Fruit fly (Drosophila melanogaster) whole organism, pupa: ENCODE data around the gene for.

Experiments
- CG10348 ChIP-seq: fragments of 200-800 bp; sonication (Bioruptor generic); IDR thresholded peaks from 2 replicates; pipeline ENCODE4 v1.3.6; 2022; ENCODE audit warnings: missing biosample characterization, missing genetic modification characterization
- CG12605 ChIP-seq: fragments of 200-800 bp; sonication (Bioruptor generic); IDR thresholded peaks from 2 replicates; pipeline ENCODE4 v1.3.6; 2022; ENCODE audit warnings: missing biosample characterization, missing genetic modification characterization
- CG13204 ChIP-seq: fragments of 200-800 bp; sonication (Bioruptor generic); optimal IDR thresholded peaks from 2 replicates; lab custom pipeline; 2018; ENCODE audit warnings: missing biosample characterization, mild to moderate bottlenecking, missing genetic modification characterization, moderate library complexity
- CG14655 ChIP-seq: fragments of 200-800 bp; sonication (Bioruptor generic); optimal IDR thresholded peaks from 3 replicates; lab custom pipeline; 2017; ENCODE audit warnings: mild to moderate bottlenecking, missing biosample characterization, missing genetic modification reagents, missing genetic modification characterization
- CG15710 ChIP-seq: fragments of 200-800 bp; sonication (Bioruptor generic); optimal IDR thresholded peaks from 2 replicates; lab custom pipeline; 2018; ENCODE audit warnings: missing biosample characterization, mild to moderate bottlenecking, missing genetic modification characterization, moderate library complexity
- CG17806 ChIP-seq: fragments of 200-800 bp; sonication (Bioruptor generic); optimal IDR thresholded peaks from 2 replicates; lab custom pipeline; 2018; ENCODE audit warnings: missing biosample characterization, mild to moderate bottlenecking, missing genetic modification characterization, moderate library complexity
- CG32121 ChIP-seq: fragments of 200-800 bp; sonication (Bioruptor generic); IDR thresholded peaks from 2 replicates; pipeline ENCODE4 v1.3.6; 2022; ENCODE audit warnings: missing biosample characterization, missing genetic modification characterization
- CG34367 ChIP-seq: fragments of 200-800 bp; sonication (Bioruptor generic); optimal IDR thresholded peaks from 2 replicates; lab custom pipeline; 2018; ENCODE audit warnings: missing biosample characterization, mild to moderate bottlenecking, missing genetic modification characterization
- CG4496 ChIP-seq: fragments of 200-800 bp; sonication (Bioruptor generic); IDR thresholded peaks from 3 replicates; pipeline ENCODE4 v1.3.6; 2022; ENCODE audit warnings: missing biosample characterization, missing genetic modification characterization
- CG8159 ChIP-seq: fragments of 200-800 bp; sonication (Bioruptor generic); optimal IDR thresholded peaks from 3 replicates; lab custom pipeline; 2018; ENCODE audit warnings: missing biosample characterization, mild to moderate bottlenecking, missing genetic modification characterization, moderate library complexity
- CG8301 ChIP-seq: fragments of 200-800 bp; sonication (Bioruptor generic); optimal IDR thresholded peaks from 2 replicates; lab custom pipeline; 2018; ENCODE audit warnings: missing biosample characterization, mild to moderate bottlenecking, missing genetic modification characterization
- CG9948 ChIP-seq: fragments of 200-800 bp; sonication (Bioruptor generic); optimal IDR thresholded peaks from 2 replicates; lab custom pipeline; 2018; ENCODE audit warnings: missing biosample characterization, mild to moderate bottlenecking, missing genetic modification characterization, moderate library complexity
- D1 ChIP-seq: fragments of 200-800 bp; sonication (Bioruptor generic); optimal IDR thresholded peaks from 2 replicates; lab custom pipeline; 2018; ENCODE audit warnings: missing biosample characterization, mild to moderate bottlenecking, missing genetic modification characterization, moderate library complexity
- EcR ChIP-seq: fragments of 200-800 bp; sonication (Bioruptor generic); optimal IDR thresholded peaks from 3 replicates; lab custom pipeline; 2019; ENCODE audit warnings: missing biosample characterization, missing genetic modification characterization, mild to moderate bottlenecking, moderate library complexity, missing genetic modification reagents
- Ets98B ChIP-seq: fragments of 200-800 bp; sonication (Bioruptor generic); IDR thresholded peaks from 2 replicates; pipeline ENCODE4 v1.3.6; 2022; ENCODE audit warnings: missing biosample characterization, missing genetic modification characterization
- Pif1A ChIP-seq: fragments of 200-800 bp; sonication (Bioruptor generic); optimal IDR thresholded peaks from 3 replicates; lab custom pipeline; 2016; ENCODE audit warnings: missing biosample characterization, missing genetic modification characterization
- Pif1B ChIP-seq: fragments of 200-800 bp; sonication (Bioruptor generic); optimal IDR thresholded peaks from 3 replicates; lab custom pipeline; 2016; ENCODE audit warnings: missing biosample characterization, missing genetic modification characterization
- Snoo ChIP-seq: fragments of 200-800 bp; sonication (Bioruptor generic); optimal IDR thresholded peaks from 3 replicates; lab custom pipeline; 2017; ENCODE audit warnings: missing biosample characterization, mild to moderate bottlenecking, missing genetic modification characterization, inconsistent platforms
- fd96Ca ChIP-seq: fragments of 200-800 bp; sonication (Bioruptor generic); IDR thresholded peaks from 3 replicates; pipeline ENCODE4 v1.3.6; 2022; ENCODE audit warnings: missing biosample characterization, missing genetic modification characterization
- gl ChIP-seq: fragments of 200-800 bp; sonication (Bioruptor generic); optimal IDR thresholded peaks from 2 replicates; lab custom pipeline; 2018; ENCODE audit warnings: missing biosample characterization, mild to moderate bottlenecking, missing genetic modification characterization
- rn ChIP-seq: fragments of 200-800 bp; sonication (Bioruptor generic); IDR thresholded peaks from 2 replicates; pipeline ENCODE4 v1.3.6; 2022; ENCODE audit warnings: missing biosample characterization, missing genetic modification characterization

for gene

dm6 chr2L:3594000-3594399, 62.8 kb downstream of the for start:
- TF ChIP-seq CG10348 (GFP tag; lab: Robert Waterston, UW), result no peak
- TF ChIP-seq rn (GFP tag; lab: Robert Waterston, UW), result peak; percentile 52
- TF ChIP-seq Pif1A (GFP tag; lab: Kevin White, UChicago), result peak; percentile 79
- peak; percentile 79; the same call in 2 of the 3 replicates for TF ChIP-seq CG4496
- peak; percentile 81 for TF ChIP-seq fd96Ca (GFP tag; lab: Robert Waterston, UW)
- peak; percentile 83 for TF ChIP-seq gl
- TF ChIP-seq D1 (tag; lab: Kevin White, UChicago), result peak; percentile 30
- peak; percentile 90 for TF ChIP-seq CG15710 (tag; lab: Kevin White, UChicago)
- TF ChIP-seq CG12605, result peak; percentile 61
- peak; percentile 90 for TF ChIP-seq CG8159 (tag; lab: Kevin White, UChicago)
- TF ChIP-seq CG32121, result no peak
- peak; percentile 76 for TF ChIP-seq CG14655
- peak; percentile 67 for TF ChIP-seq CG8301 (tag; lab: Kevin White, UChicago)
- TF ChIP-seq CG17806 (tag; lab: Kevin White, UChicago), result peak; percentile 88
- TF ChIP-seq Snoo (tag; lab: Kevin White, UChicago), result peak; percentile 67
- TF ChIP-seq Pif1B (GFP tag; lab: Kevin White, UChicago), result peak; percentile 78
- TF ChIP-seq CG34367 (tag; lab: Kevin White, UChicago), result peak; percentile 86
- TF ChIP-seq CG9948 (tag; lab: Kevin White, UChicago), result peak; percentile 82
- peak; percentile 49 for TF ChIP-seq CG13204 (GFP tag; lab: Kevin White, UChicago)
- TF ChIP-seq Ets98B, result peak; percentile 44; the same call in 1 of the 2 replicates
- peak; percentile 24 for TF ChIP-seq EcR (GFP tag; lab: Kevin White, UChicago)

dm6 chr2L:3590797-3591196, 66.0 kb downstream of the for start:
- TF ChIP-seq D1 (tag; lab: Kevin White, UChicago) (no peak), CG13204 (GFP tag; lab: Kevin White, UChicago) (no peak), Pif1B (GFP tag; lab: Kevin White, UChicago) (no peak), CG4496 (no peak), EcR (GFP tag; lab: Kevin White, UChicago) (no peak), CG34367 (tag; lab: Kevin White, UChicago) (no peak), Ets98B (no peak), gl (no peak), CG12605 (no peak), CG10348 (GFP tag; lab: Robert Waterston, UW) (no peak), CG8301 (tag; lab: Kevin White, UChicago) (no peak), CG15710 (tag; lab: Kevin White, UChicago) (no peak), Pif1A (GFP tag; lab: Kevin White, UChicago) (no peak), CG9948 (tag; lab: Kevin White, UChicago) (no peak)

dm6 chr2L:3588841-3589240, 67.9 kb downstream of the for start:
- TF ChIP-seq fd96Ca (GFP tag; lab: Robert Waterston, UW) (no peak), Snoo (tag; lab: Kevin White, UChicago) (no peak), CG15710 (tag; lab: Kevin White, UChicago) (no peak), Pif1A (GFP tag; lab: Kevin White, UChicago) (no peak), gl (no peak), CG9948 (tag; lab: Kevin White, UChicago) (no peak), CG17806 (tag; lab: Kevin White, UChicago) (no peak), CG14655 (no peak), D1 (tag; lab: Kevin White, UChicago) (no peak), CG8159 (tag; lab: Kevin White, UChicago) (no peak), rn (GFP tag; lab: Robert Waterston, UW) (no peak), CG34367 (tag; lab: Kevin White, UChicago) (no peak), CG10348 (GFP tag; lab: Robert Waterston, UW) (no peak), Pif1B (GFP tag; lab: Kevin White, UChicago) (no peak), EcR (GFP tag; lab: Kevin White, UChicago) (no peak), CG4496 (no peak)

- TF ChIP-seq CG4496 (peak; percentile 34; the same call in 1 of the 3 replicates), Pif1B (GFP tag; lab: Kevin White, UChicago) (peak; percentile 59), CG17806 (tag; lab: Kevin White, UChicago) (peak; percentile 79), CG8159 (tag; lab: Kevin White, UChicago) (peak; percentile 86), gl (peak; percentile 43), Snoo (tag; lab: Kevin White, UChicago) (peak; percentile 55), CG8301 (tag; lab: Kevin White, UChicago) (peak; percentile 55), Pif1A (GFP tag; lab: Kevin White, UChicago) (peak; percentile 58), CG15710 (tag; lab: Kevin White, UChicago) (peak; percentile 84), rn (GFP tag; lab: Robert Waterston, UW) (peak; percentile 35; the same call in 1 of the 2 replicates), fd96Ca (GFP tag; lab: Robert Waterston, UW) (no peak), Ets98B (peak; percentile 49), CG32121 (no peak; the same call in 1 of the 2 replicates), CG9948 (tag; lab: Kevin White, UChicago) (peak; percentile 76), CG12605 (peak; percentile 63), CG13204 (GFP tag; lab: Kevin White, UChicago) (peak; percentile 62), EcR (GFP tag; lab: Kevin White, UChicago) (peak; percentile 18), D1 (tag; lab: Kevin White, UChicago) (peak; percentile 50), CG10348 (GFP tag; lab: Robert Waterston, UW) (no peak), CG14655 (peak; percentile 73), CG34367 (tag; lab: Kevin White, UChicago) (peak; percentile 66)
Measured at dm6 chr2L:3587907-3588733, 68.6 kb downstream of the for start.
